Worm (Caenorhabditis elegans): ENCODE measurements around the gene vab-15.
A peak's percentile ranks its signal among the peaks of the same experiment; 100 is the strongest.

Gene vab-15

ce11 chrX:9851745-9852330, 4.8 kb downstream of the vab-15 start, which contains the start of gene lec-7:
lec-7 (plus strand) TSS chrX:9852041.
- TF ChIP-seq dmd-8 (GFP tag; IDR thresholded peaks at IDR 0.05) (no peak), unc-39 (tag; optimal IDR thresholded peaks at IDR 0.05) (no peak), dmd-6 (GFP tag; IDR thresholded peaks at IDR 0.05) (peak; percentile 49), dve-1 (tag; optimal IDR thresholded peaks at IDR 0.05; ENCODE audit: insufficient read depth) (peak; percentile 39), ceh-28 (tag; optimal IDR thresholded peaks at IDR 0.05) (no peak), Y5F2A.4 (GFP tag; optimal IDR thresholded peaks at IDR 0.05) (no peak), pqm-1 (tag; optimal IDR thresholded peaks at IDR 0.05) (peak; percentile 26), nhr-28 (tag; optimal IDR thresholded peaks at IDR 0.05) (peak; percentile 25), gei-8 (GFP tag; optimal IDR thresholded peaks at IDR 0.05) (no peak), pha-4 (GFP tag; IDR thresholded peaks at IDR 0.05) (no peak), pha-4 (tag; optimal IDR thresholded peaks at IDR 0.05) (peak; percentile 89), hlh-30 (tag; optimal IDR thresholded peaks at IDR 0.05; ENCODE audit: insufficient read depth) (no peak), duxl-1 (tag; optimal IDR thresholded peaks at IDR 0.05; ENCODE audit: poor library complexity) (no peak), daf-16 (GFP tag; optimal IDR thresholded peaks at IDR 0.05) (no peak), daf-16 (tag; optimal IDR thresholded peaks at IDR 0.05) (no peak)

DNA sequence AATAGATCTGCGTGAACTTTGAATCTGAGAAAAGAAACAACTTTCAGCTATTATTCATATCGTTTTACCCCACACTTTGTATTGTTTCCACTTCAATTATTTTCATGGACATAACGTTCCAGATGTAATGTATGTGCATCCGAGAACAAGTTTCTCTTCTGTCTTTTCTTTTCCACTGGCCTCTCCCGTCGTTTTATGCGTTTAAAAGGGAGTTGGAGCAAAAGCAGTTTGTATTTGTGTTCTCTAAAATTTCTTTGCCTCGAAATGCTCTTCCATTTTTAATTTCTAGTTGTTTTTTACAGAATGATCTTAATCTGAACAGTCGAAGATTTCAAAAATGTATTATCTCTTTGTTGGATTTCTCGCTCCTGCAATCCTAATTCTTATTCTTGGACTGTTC, 9.5 kb downstream of the vab-15 start, which contains the start of gene R07B1.11:
Gene R07B1.11, plus strand, starts transcription at position 301 of the 400 bp plus-strand sequence.
- TF ChIP-seq F26F4.8 (GFP tag; conservative IDR thresholded peaks at IDR 0.05) (no peak), spr-3 (GFP tag; optimal IDR thresholded peaks at IDR 0.05) (no peak), fos-1 (tag; optimal IDR thresholded peaks at IDR 0.05) (no peak), nhr-76 (tag; optimal IDR thresholded peaks at IDR 0.05) (no peak), attf-4 (tag; optimal IDR thresholded peaks at IDR 0.05) (no peak), ZK337.2 (GFP tag; IDR thresholded peaks at IDR 0.05) (no peak), R02D3.7 (tag; optimal IDR thresholded peaks at IDR 0.05) (no peak), F10B5.3 (tag; optimal IDR thresholded peaks at IDR 0.05) (no peak), php-3 (GFP tag; IDR thresholded peaks at IDR 0.05) (no peak), lin-13 (GFP tag; optimal IDR thresholded peaks at IDR 0.05) (no peak), T20F7.1 (GFP tag; optimal IDR thresholded peaks at IDR 0.05) (no peak), lsy-2 (tag; optimal IDR thresholded peaks at IDR 0.05) (no peak), daf-19 (GFP tag; conservative IDR thresholded peaks at IDR 0.05) (no peak), nhr-11 (tag; optimal IDR thresholded peaks at IDR 0.05) (no peak), nhr-25 (tag; optimal IDR thresholded peaks at IDR 0.05; ENCODE audit: borderline replicate concordance, insufficient read depth) (no peak), daf-16 (GFP tag; optimal IDR thresholded peaks at IDR 0.05) (no peak), daf-16 (tag; optimal IDR thresholded peaks at IDR 0.05) (no peak)

DNA sequence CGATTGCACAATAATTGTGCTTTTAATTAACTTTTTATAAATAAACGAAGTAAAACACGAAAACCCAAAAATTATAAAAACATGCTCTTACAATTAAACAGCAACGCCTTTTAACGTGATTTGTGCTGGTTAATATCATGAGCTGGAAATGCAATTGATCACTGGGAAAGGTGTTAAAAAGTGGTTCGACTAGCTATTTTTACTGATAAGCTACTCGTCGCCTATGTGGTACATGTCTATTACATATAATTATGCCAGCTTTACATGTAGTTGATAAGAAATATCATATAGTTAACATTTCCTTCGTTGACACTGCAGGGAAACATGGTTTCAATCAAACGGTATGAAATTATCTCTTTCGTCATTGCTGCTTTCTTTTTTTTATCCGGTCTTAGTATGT, 11.0 kb downstream of the vab-15 start, which contains the start of gene scav-5:
Gene scav-5, plus strand, starts transcription at position 297 of the 400 bp plus-strand sequence.
- TF ChIP-seq mep-1 (tag; optimal IDR thresholded peaks at IDR 0.05) = no peak
- TF ChIP-seq mdl-1 (tag; optimal IDR thresholded peaks at IDR 0.05) = no peak
- TF ChIP-seq zag-1 (tag; optimal IDR thresholded peaks at IDR 0.05) = no peak
- TF ChIP-seq dve-1 (tag; optimal IDR thresholded peaks at IDR 0.05; ENCODE audit: insufficient read depth) = peak; percentile 83
- no peak for TF ChIP-seq ceh-62 (tag; optimal IDR thresholded peaks at IDR 0.05)
- no peak for TF ChIP-seq skn-1 (tag; optimal IDR thresholded peaks at IDR 0.05)
- TF ChIP-seq lin-1 (GFP tag; IDR thresholded peaks at IDR 0.05) = no peak
- TF ChIP-seq pha-4 (GFP tag; IDR thresholded peaks at IDR 0.05) = no peak
- no peak for TF ChIP-seq pha-4 (tag; optimal IDR thresholded peaks at IDR 0.05)
- no peak for TF ChIP-seq lim-7 (GFP tag; IDR thresholded peaks at IDR 0.05)
- no peak for TF ChIP-seq dmd-8 (GFP tag; IDR thresholded peaks at IDR 0.05)
- no peak for TF ChIP-seq cey-2 (tag; optimal IDR thresholded peaks at IDR 0.05; ENCODE audit: borderline replicate concordance, insufficient read depth)
- peak; percentile 74; the same call in 1 of the 2 replicates for TF ChIP-seq tra-1 (GFP tag; IDR thresholded peaks at IDR 0.05)
- no peak for TF ChIP-seq arid-1 (GFP tag; conservative IDR thresholded peaks at IDR 0.05)
- TF ChIP-seq snpc-1.2 (GFP tag; IDR thresholded peaks at IDR 0.05) = no peak
- no peak for TF ChIP-seq snpc-4 (tag; optimal IDR thresholded peaks at IDR 0.05)
- TF ChIP-seq aly-2 (tag; optimal IDR thresholded peaks at IDR 0.05) = no peak
- TF ChIP-seq F10B5.3 (tag; optimal IDR thresholded peaks at IDR 0.05) = no peak
- TF ChIP-seq dmd-6 (GFP tag; IDR thresholded peaks at IDR 0.05) = peak; percentile 76
- no peak for TF ChIP-seq nhr-76 (tag; optimal IDR thresholded peaks at IDR 0.05)
- TF ChIP-seq F44E2.7 (GFP tag; IDR thresholded peaks at IDR 0.05) = no peak
- TF ChIP-seq tag-97 (GFP tag; IDR thresholded peaks at IDR 0.05) = no peak
- TF ChIP-seq Y75B8A.6 (GFP tag; IDR thresholded peaks at IDR 0.05) = no peak
- TF ChIP-seq nhr-77 (tag; optimal IDR thresholded peaks at IDR 0.05) = peak; percentile 17
- TF ChIP-seq nhr-6 (tag; optimal IDR thresholded peaks at IDR 0.05) = peak; percentile 8
